Fruit fly (Drosophila melanogaster) whole organism: Measurements from ENCODE around the gene zfh2.

ENCODE experiments used
- CG8478 ChIP-seq: fragments of >200 bp; optimal IDR thresholded peaks from 2 replicates; lab custom pipeline; 2018; ENCODE audit warnings: inconsistent platforms
- Dll ChIP-seq: fragments of >200 bp; optimal IDR thresholded peaks from 2 replicates; lab custom pipeline; 2017
- EcR ChIP-seq, 2 experiments: fragments of >200 bp; optimal IDR thresholded peaks; 2 replicates each; lab custom pipeline; 2017; ENCODE audit warnings: missing biosample characterization in 2 of 2, missing genetic modification characterization in 2 of 2, missing genetic modification reagents in 2 of 2
- pan ChIP-seq: fragments of >200 bp; optimal IDR thresholded peaks from 2 replicates; lab custom pipeline; 2017
- psq ChIP-seq: fragments of >200 bp; optimal IDR thresholded peaks from 2 replicates; lab custom pipeline; 2017
- usp ChIP-seq: fragments of >200 bp; optimal IDR thresholded peaks from 2 replicates; lab custom pipeline; 2017; ENCODE audit warnings: missing biosample characterization, missing genetic modification characterization, mixed read lengths

dm6 chr4:557879-558202, 56.2 kb downstream of the zfh2 start, which contains the start of gene Pur-alpha:
- TF ChIP-seq usp (GFP tag; lab: Kevin White, UChicago) (no peak), pan (lab: Kevin White, UChicago) (no peak), EcR (GFP tag; optimal IDR thresholded peaks at IDR 0.05; lab: Kevin White, UChicago) (no peak), CG8478 (lab: Kevin White, UChicago) (no peak), Dll (no peak), psq (lab: Kevin White, UChicago) (no peak)
